Fruit fly (Drosophila melanogaster): ENCODE measurements around the gene CG4666.

The CG4666 gene

dm6 chrX:6109872-6110271 lies 32.3 kb upstream of the CG4666 start (continued):
- TF ChIP-seq CG14441 (GFP tag; IDR thresholded peaks at IDR 0.05), result peak; percentile 62
- TF ChIP-seq B-H1 (GFP tag; IDR thresholded peaks at IDR 0.05), result no peak
- no peak for TF ChIP-seq tll (GFP tag; optimal IDR thresholded peaks at IDR 0.05)
- TF ChIP-seq kay (GFP tag; optimal IDR thresholded peaks at IDR 0.05), result no peak
- TF ChIP-seq CG32772 (GFP tag; IDR thresholded peaks at IDR 0.05), result peak; percentile 66
- no peak for TF ChIP-seq vnd (GFP tag; IDR thresholded peaks at IDR 0.05; ENCODE audit: partially characterized antibody)
- no peak for TF ChIP-seq CG5180 (GFP tag; optimal IDR thresholded peaks at IDR 0.05)
- peak; percentile 19 for TF ChIP-seq HHEX (GFP tag; optimal IDR thresholded peaks at IDR 0.05)
- TF ChIP-seq CG8281 (tag; optimal IDR thresholded peaks at IDR 0.05), result no peak
- no peak for TF ChIP-seq Bteb2 (GFP tag; optimal IDR thresholded peaks at IDR 0.05)
- no peak for TF ChIP-seq Sin3A (optimal IDR thresholded peaks at IDR 0.05)
- no peak for TF ChIP-seq hbn (GFP tag; IDR thresholded peaks at IDR 0.05; ENCODE audit: partially characterized antibody)
- TF ChIP-seq Blimp-1 (GFP tag; optimal IDR thresholded peaks at IDR 0.05), result no peak
- TF ChIP-seq Nf-YC (tag; optimal IDR thresholded peaks at IDR 0.05), result no peak
- TF ChIP-seq hkb (optimal IDR thresholded peaks at IDR 0.05), result no peak
- TF ChIP-seq hkb (GFP tag; IDR thresholded peaks at IDR 0.05), result no peak
- TF ChIP-seq ase (GFP tag; IDR thresholded peaks at IDR 0.05), result no peak
- no peak for TF ChIP-seq Asciz (GFP tag; optimal IDR thresholded peaks at IDR 0.05)
- TF ChIP-seq knrl (GFP tag; IDR thresholded peaks at IDR 0.05; ENCODE audit: partially characterized antibody), result peak; percentile 60; the same call in 2 of the 3 replicates
- peak in 1 of 2 experiments; percentile 40 for TF ChIP-seq Pdp1 (GFP tag; optimal IDR thresholded peaks at IDR 0.05)
- TF ChIP-seq CG10267 (tag; optimal IDR thresholded peaks at IDR 0.05), result no peak
- no peak for TF ChIP-seq Deaf1 (tag; optimal IDR thresholded peaks at IDR 0.05)
- no peak for TF ChIP-seq CG7745 (tag; optimal IDR thresholded peaks at IDR 0.05)
- TF ChIP-seq CG13123 (GFP tag; optimal IDR thresholded peaks at IDR 0.05), result no peak
- TF ChIP-seq ac (GFP tag; optimal IDR thresholded peaks at IDR 0.05), result no peak
- no peak for TF ChIP-seq Sox102F (GFP tag; optimal IDR thresholded peaks at IDR 0.05)
- peak; percentile 39 for TF ChIP-seq nmo (GFP tag; optimal IDR thresholded peaks at IDR 0.05)
- TF ChIP-seq pb (GFP tag; optimal IDR thresholded peaks at IDR 0.05), result peak; percentile 6
- TF ChIP-seq CG15601 (tag; optimal IDR thresholded peaks at IDR 0.05), result no peak
- peak; percentile 65 for TF ChIP-seq shn (GFP tag; optimal IDR thresholded peaks at IDR 0.05)
- no peak for TF ChIP-seq Hr78 (GFP tag; optimal IDR thresholded peaks at IDR 0.05)
- peak; percentile 74 for TF ChIP-seq Optix (GFP tag; IDR thresholded peaks at IDR 0.05)
- peak; percentile 22 for TF ChIP-seq CG30403 (GFP tag; optimal IDR thresholded peaks at IDR 0.05)
- no peak for TF ChIP-seq org-1 (GFP tag; optimal IDR thresholded peaks at IDR 0.05)
- TF ChIP-seq CG2875 (GFP tag; optimal IDR thresholded peaks at IDR 0.05), result no peak
- TF ChIP-seq CG3726 (GFP tag; IDR thresholded peaks at IDR 0.05), result no peak
- no peak for TF ChIP-seq CG10147 (GFP tag; optimal IDR thresholded peaks at IDR 0.05)
- TF ChIP-seq CG17568 (GFP tag; optimal IDR thresholded peaks at IDR 0.05), result no peak
- no peak for TF ChIP-seq CG7839 (tag; optimal IDR thresholded peaks at IDR 0.05)
- TF ChIP-seq CG5953 (GFP tag; IDR thresholded peaks at IDR 0.05), result no peak
- TF ChIP-seq CHES-1-like (GFP tag; optimal IDR thresholded peaks at IDR 0.05), result no peak
- no peak for TF ChIP-seq CG43689 (GFP tag; IDR thresholded peaks at IDR 0.05)
- no peak for TF ChIP-seq p53 (GFP tag; optimal IDR thresholded peaks at IDR 0.05)
- peak; percentile 27 for TF ChIP-seq Mad (GFP tag; optimal IDR thresholded peaks at IDR 0.05)
- TF ChIP-seq CG1529 (GFP tag; optimal IDR thresholded peaks at IDR 0.05), result no peak
- TF ChIP-seq CG10274 (GFP tag; optimal IDR thresholded peaks at IDR 0.05), result no peak
- TF ChIP-seq chn (GFP tag; optimal IDR thresholded peaks at IDR 0.05), result peak; percentile 6
- no peak for TF ChIP-seq bbx (GFP tag; IDR thresholded peaks at IDR 0.05; ENCODE audit: partially characterized antibody)
- no peak for TF ChIP-seq bsh (GFP tag; optimal IDR thresholded peaks at IDR 0.05)
- no peak for TF ChIP-seq hb (GFP tag; IDR thresholded peaks at IDR 0.05; ENCODE audit: partially characterized antibody)
- TF ChIP-seq CG1024 (GFP tag; IDR thresholded peaks at IDR 0.05), result no peak
